Fruit fly (Drosophila melanogaster) whole organism, prepupa: ENCODE results near the gene Jon65Aiv.

Experiments used
- CG10631 ChIP-seq: fragments of 200-800 bp; sonication (Bioruptor generic); optimal IDR thresholded peaks from 2 replicates; lab custom pipeline; 2016; ENCODE audit warnings: missing biosample characterization, missing genetic modification characterization
- CG10669 ChIP-seq: fragments of 200-800 bp; sonication (Bioruptor generic); optimal IDR thresholded peaks from 3 replicates; lab custom pipeline; 2018; ENCODE audit warnings: missing biosample characterization, mild to moderate bottlenecking, missing genetic modification characterization, moderate library complexity
- CG11294 ChIP-seq: fragments of 200-800 bp; sonication (Bioruptor generic); IDR thresholded peaks from 2 replicates; pipeline ENCODE4 v1.3.6; 2022; ENCODE audit warnings: missing biosample characterization, missing genetic modification characterization
- CG11902 ChIP-seq: fragments of 200-800 bp; sonication (Bioruptor generic); optimal IDR thresholded peaks from 3 replicates; lab custom pipeline; 2016; ENCODE audit warnings: missing biosample characterization, missing genetic modification characterization
- CG15336 ChIP-seq: fragments of 200-800 bp; sonication (Bioruptor generic); IDR thresholded peaks from 2 replicates; pipeline ENCODE4 v1.3.6; 2022; ENCODE audit warnings: missing biosample characterization, missing genetic modification characterization
- CG16779 ChIP-seq: fragments of 200-800 bp; sonication (Bioruptor generic); optimal IDR thresholded peaks from 3 replicates; lab custom pipeline; 2017; ENCODE audit warnings: missing biosample characterization, mild to moderate bottlenecking, missing genetic modification characterization
- CG32006 ChIP-seq: fragments of 200-800 bp; sonication (Bioruptor generic); optimal IDR thresholded peaks from 3 replicates; lab custom pipeline; 2017; ENCODE audit warnings: missing biosample characterization, mild to moderate bottlenecking, missing genetic modification characterization
- CG3919 ChIP-seq: fragments of 200-800 bp; sonication (Bioruptor generic); optimal IDR thresholded peaks from 3 replicates; lab custom pipeline; 2016; ENCODE audit warnings: missing biosample characterization, missing genetic modification characterization
- CG6163 ChIP-seq: fragments of 200-800 bp; sonication (Bioruptor generic); IDR thresholded peaks from 3 replicates; pipeline ENCODE4 v1.3.6; 2022; ENCODE audit warnings: missing biosample characterization, missing genetic modification characterization
- CG6792 ChIP-seq: fragments of 200-800 bp; sonication (Bioruptor generic); optimal IDR thresholded peaks from 3 replicates; lab custom pipeline; 2016; ENCODE audit warnings: missing biosample characterization, missing genetic modification characterization
- CG6854 ChIP-seq: fragments of 200-800 bp; sonication (Bioruptor generic); optimal IDR thresholded peaks from 2 replicates; lab custom pipeline; 2017; ENCODE audit warnings: missing biosample characterization, mild to moderate bottlenecking, missing genetic modification characterization
- CG8119 ChIP-seq: fragments of 200-800 bp; sonication (Bioruptor generic); IDR thresholded peaks from 3 replicates; pipeline ENCODE4 v1.3.6; 2022; ENCODE audit warnings: missing biosample characterization, missing genetic modification characterization
- CG8319 ChIP-seq: fragments of 200-800 bp; sonication (Bioruptor generic); optimal IDR thresholded peaks from 3 replicates; lab custom pipeline; 2016; ENCODE audit warnings: missing biosample characterization, missing genetic modification characterization
- CG8632 ChIP-seq: fragments of 200-800 bp; sonication (Bioruptor generic); optimal IDR thresholded peaks from 3 replicates; lab custom pipeline; 2016; ENCODE audit warnings: missing biosample characterization, missing genetic modification characterization
- CG9139 ChIP-seq: fragments of 200-800 bp; sonication (Bioruptor generic); optimal IDR thresholded peaks from 3 replicates; lab custom pipeline; 2017; ENCODE audit warnings: missing biosample characterization, mild to moderate bottlenecking, missing genetic modification characterization
- Eip78C ChIP-seq: fragments of 200-800 bp; sonication (Bioruptor generic); peaks from one replicate; lab custom pipeline; 2016; ENCODE audit warnings: missing biosample characterization, missing genetic modification characterization
- Eip93F ChIP-seq: fragments of 200-800 bp; sonication (Bioruptor generic); optimal IDR thresholded peaks from 2 replicates; lab custom pipeline; 2016; ENCODE audit warnings: missing biosample characterization, mild to moderate bottlenecking, missing genetic modification characterization
- Ets96B ChIP-seq: fragments of 200-800 bp; optimal IDR thresholded peaks from 2 replicates; lab custom pipeline; 2019; ENCODE audit warnings: missing biosample characterization, mild to moderate bottlenecking, missing genetic modification characterization, moderate library complexity
- Gug ChIP-seq: fragments of 200-800 bp; sonication (Bioruptor generic); IDR thresholded peaks from 2 replicates; pipeline ENCODE4 v1.3.6; 2022; ENCODE audit warnings: missing biosample characterization, missing genetic modification characterization
- Hr39 ChIP-seq: fragments of 200-800 bp; sonication (Bioruptor generic); optimal IDR thresholded peaks from 2 replicates; lab custom pipeline; 2016; ENCODE audit warnings: missing biosample characterization, missing genetic modification characterization
- Hr4 ChIP-seq: fragments of 200-800 bp; sonication (Bioruptor generic); optimal IDR thresholded peaks from 3 replicates; lab custom pipeline; 2016; ENCODE audit warnings: missing biosample characterization, missing genetic modification characterization
- Met ChIP-seq: fragments of 200-800 bp; sonication (Bioruptor generic); optimal IDR thresholded peaks from 3 replicates; lab custom pipeline; 2016; ENCODE audit warnings: missing biosample characterization, missing genetic modification characterization
- OdsH ChIP-seq: fragments of 200-800 bp; sonication (Bioruptor generic); optimal IDR thresholded peaks from 3 replicates; lab custom pipeline; 2016; ENCODE audit warnings: missing biosample characterization, missing genetic modification characterization
- Smox ChIP-seq: fragments of 200-800 bp; sonication (Bioruptor generic); optimal IDR thresholded peaks from 3 replicates; lab custom pipeline; 2016; ENCODE audit warnings: missing biosample characterization, missing genetic modification characterization
- Sox14 ChIP-seq: fragments of 200-800 bp; sonication (Bioruptor generic); optimal IDR thresholded peaks from 3 replicates; lab custom pipeline; 2016; ENCODE audit warnings: missing biosample characterization, missing genetic modification characterization
- acj6 ChIP-seq: fragments of 200-800 bp; sonication (Bioruptor generic); optimal IDR thresholded peaks from 3 replicates; lab custom pipeline; 2016; ENCODE audit warnings: missing biosample characterization, missing genetic modification characterization
- cyc ChIP-seq: fragments of 200-800 bp; sonication (Bioruptor generic); optimal IDR thresholded peaks from 3 replicates; lab custom pipeline; 2016; ENCODE audit warnings: missing biosample characterization, missing genetic modification characterization
- dac ChIP-seq: fragments of 200-800 bp; sonication (Bioruptor generic); optimal IDR thresholded peaks from 2 replicates; lab custom pipeline; 2017; ENCODE audit warnings: missing biosample characterization, mild to moderate bottlenecking, missing genetic modification characterization
- dsx ChIP-seq: fragments of 200-800 bp; optimal IDR thresholded peaks from 3 replicates; lab custom pipeline; 2019; ENCODE audit warnings: missing biosample characterization, mild to moderate bottlenecking, missing genetic modification characterization, moderate library complexity; ENCODE audit not compliant: poor library complexity, severe bottlenecking
- eg ChIP-seq: fragments of 200-800 bp; sonication (Bioruptor generic); IDR thresholded peaks from 3 replicates; pipeline ENCODE4 v1.3.6; 2022; ENCODE audit warnings: missing biosample characterization, missing genetic modification characterization
- esn ChIP-seq: fragments of 200-800 bp; sonication (Bioruptor generic); optimal IDR thresholded peaks from 2 replicates; lab custom pipeline; 2016; ENCODE audit warnings: missing biosample characterization, mild to moderate bottlenecking, missing genetic modification characterization, moderate library complexity
- fd59A ChIP-seq: fragments of 200-800 bp; sonication (Bioruptor generic); optimal IDR thresholded peaks from 2 replicates; lab custom pipeline; 2017; ENCODE audit warnings: missing biosample characterization, mild to moderate bottlenecking, missing genetic modification characterization, missing genetic modification reagents
- lz ChIP-seq: fragments of 200-800 bp; sonication (Bioruptor generic); optimal IDR thresholded peaks from 3 replicates; lab custom pipeline; 2016; ENCODE audit warnings: missing biosample characterization, missing genetic modification characterization
- salr ChIP-seq, 2 experiments: fragments of 200-800 bp; sonication (Bioruptor generic); optimal IDR thresholded peaks; 3 replicates each; lab custom pipeline; 2016 to 2018; ENCODE audit warnings: missing biosample characterization in 2 of 2, missing genetic modification characterization in 2 of 2, mild to moderate bottlenecking in 1 of 2
- spab ChIP-seq: fragments of 200-800 bp; sonication (Bioruptor generic); optimal IDR thresholded peaks from 2 replicates; lab custom pipeline; 2017; ENCODE audit warnings: missing biosample characterization, mild to moderate bottlenecking, missing genetic modification characterization, missing genetic modification reagents
- ss ChIP-seq, 2 experiments: fragments of 200-800 bp; sonication (Bioruptor generic); optimal IDR thresholded peaks; 2 replicates in 1 of 2; 3 replicates in 1 of 2; lab custom pipeline; 2017 to 2018; ENCODE audit warnings: mild to moderate bottlenecking in 2 of 2, missing biosample characterization in 2 of 2, missing genetic modification characterization in 2 of 2, moderate library complexity in 1 of 2
- svp ChIP-seq: fragments of 200-800 bp; sonication (Bioruptor generic); peaks from one replicate; lab custom pipeline; 2016; ENCODE audit warnings: missing biosample characterization, missing genetic modification characterization
- topi ChIP-seq: fragments of 200-800 bp; sonication (Bioruptor generic); optimal IDR thresholded peaks from 3 replicates; lab custom pipeline; 2016; ENCODE audit warnings: missing biosample characterization, missing genetic modification characterization
- vri ChIP-seq: fragments of 200-800 bp; sonication (Bioruptor generic); optimal IDR thresholded peaks from 3 replicates; lab custom pipeline; 2016; ENCODE audit warnings: missing biosample characterization, mild to moderate bottlenecking, missing genetic modification characterization

Gene Jon65Aiv

DNA sequence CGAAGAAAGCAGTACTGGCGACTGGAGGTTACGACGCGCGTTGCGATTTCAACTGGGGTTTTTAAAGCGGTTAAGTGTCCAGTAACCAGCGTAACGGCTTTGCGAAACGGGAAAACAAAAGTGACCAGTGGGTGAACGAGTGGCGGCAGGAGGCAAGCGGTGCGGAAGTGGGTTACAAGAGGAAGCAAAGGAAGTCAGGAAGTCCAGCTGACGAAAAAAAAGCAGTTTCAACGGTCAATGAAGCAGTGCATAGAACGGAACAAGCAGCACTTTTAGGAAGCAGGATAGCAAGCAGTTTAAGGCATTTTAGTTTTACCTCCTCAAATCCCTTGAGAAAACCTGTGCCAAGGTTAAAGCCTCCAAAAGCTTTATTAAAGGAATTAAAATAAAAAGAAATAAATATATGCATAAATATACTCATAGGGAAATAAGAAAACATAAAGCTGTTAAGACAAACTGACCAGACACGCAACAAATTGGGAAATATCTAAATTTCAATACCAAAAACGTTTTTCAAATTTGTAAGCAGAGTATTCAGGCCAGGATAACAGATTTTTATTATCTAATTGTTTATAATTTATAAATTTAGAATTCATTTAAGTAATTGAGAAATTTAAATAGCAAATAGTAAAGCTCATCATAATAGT is 20.2 kb downstream of the Jon65Aiv start, which contains the start of gene CG6592 (continued):
- no peak for TF ChIP-seq CG16779 (tag; lab: Kevin White, UChicago)
- TF ChIP-seq Hr4 (GFP tag; lab: Kevin White, UChicago): no peak
- TF ChIP-seq Hr39 (GFP tag; lab: Kevin White, UChicago): peak; percentile 21
- no peak for TF ChIP-seq Sox14
- no peak for TF ChIP-seq CG8119 (GFP tag; lab: Robert Waterston, UW)
- no peak for TF ChIP-seq CG8319 (GFP tag; lab: Kevin White, UChicago)
- no peak for TF ChIP-seq Eip93F
- TF ChIP-seq esn: peak; percentile 23
- peak; percentile 20 for TF ChIP-seq fd59A (GFP tag; lab: Kevin White, UChicago)
- TF ChIP-seq CG10669 (GFP tag; lab: Kevin White, UChicago): peak; percentile 20
- no peak for TF ChIP-seq svp (GFP tag; lab: Kevin White, UChicago)
- no peak for TF ChIP-seq CG32006 (GFP tag; lab: Kevin White, UChicago)
- no peak for TF ChIP-seq vri (GFP tag; lab: Kevin White, UChicago)
- TF ChIP-seq CG10631: no peak
- no peak for TF ChIP-seq cyc (GFP tag; lab: Kevin White, UChicago)
- no peak for TF ChIP-seq CG11902 (GFP tag; lab: Kevin White, UChicago)
- no peak for TF ChIP-seq CG6854 (GFP tag; lab: Kevin White, UChicago)
- TF ChIP-seq Ets96B (tag; lab: Kevin White, UChicago): no peak
- TF ChIP-seq Smox (GFP tag; lab: Kevin White, UChicago): no peak
- TF ChIP-seq Gug (GFP tag; lab: Robert Waterston, UW): no peak
- peak; percentile 12 for TF ChIP-seq Met (GFP tag; lab: Kevin White, UChicago)
- peak; percentile 9 for TF ChIP-seq OdsH
- no peak for TF ChIP-seq dac (GFP tag; lab: Kevin White, UChicago)
- no peak for TF ChIP-seq CG6163 (GFP tag; lab: Robert Waterston, UW)
- TF ChIP-seq ss (GFP tag; optimal IDR thresholded peaks at IDR 0.05; lab: Kevin White, UChicago): no peak
- no peak for TF ChIP-seq lz (GFP tag; lab: Kevin White, UChicago)
- no peak for TF ChIP-seq CG9139 (GFP tag; lab: Kevin White, UChicago)
- no peak for TF ChIP-seq CG15336 (GFP tag; lab: Robert Waterston, UW)
- TF ChIP-seq CG3919: peak; percentile 21
- TF ChIP-seq dsx (GFP tag; lab: Kevin White, UChicago): no peak
- TF ChIP-seq spab (GFP tag; lab: Kevin White, UChicago): no peak
- TF ChIP-seq salr (GFP tag; optimal IDR thresholded peaks at IDR 0.05; lab: Kevin White, UChicago): peak in 1 of 2 experiments; percentile 46
- TF ChIP-seq acj6: peak; percentile 20
- peak; percentile 68 for TF ChIP-seq Eip78C (GFP tag; lab: Kevin White, UChicago)
- TF ChIP-seq CG11294 (GFP tag; lab: Robert Waterston, UW): no peak
- TF ChIP-seq topi (GFP tag; lab: Kevin White, UChicago): peak; percentile 10
- no peak for TF ChIP-seq CG6792 (GFP tag; lab: Kevin White, UChicago)
- TF ChIP-seq eg: no peak

DNA sequence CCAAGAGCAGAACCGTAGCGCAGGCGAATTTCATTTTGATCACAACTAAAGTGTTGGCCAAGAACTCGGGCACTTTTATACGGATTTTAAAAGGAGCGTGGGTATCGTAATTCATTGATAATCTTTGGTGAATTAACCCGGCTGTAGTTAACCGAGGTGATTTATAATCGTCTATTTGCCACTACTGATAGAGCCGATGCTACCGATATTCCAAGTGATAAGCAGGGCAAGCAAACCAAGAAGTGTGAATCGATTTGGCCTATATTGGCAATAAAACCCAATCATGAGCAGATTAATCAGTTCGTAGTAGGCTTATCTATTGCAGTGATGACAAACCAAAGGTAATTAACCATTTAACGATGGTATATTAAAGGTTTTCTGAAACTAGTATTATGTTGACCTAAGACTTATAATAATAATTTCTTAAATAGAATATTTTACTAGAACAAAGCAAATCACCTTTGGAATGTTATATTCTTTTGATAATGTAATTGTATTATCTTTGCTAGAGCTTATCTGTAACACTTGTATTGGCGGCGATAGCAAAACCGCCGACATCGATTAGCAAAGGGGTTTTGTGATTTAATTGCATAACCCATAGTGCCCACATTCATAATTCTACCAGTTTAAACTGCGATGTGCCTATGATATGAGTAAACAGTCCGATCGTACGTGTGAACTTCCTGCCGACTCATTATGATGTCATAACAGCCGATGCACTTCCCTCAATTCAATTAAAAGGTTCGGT is 24.1 kb downstream of the Jon65Aiv start, which contains the start of gene CG10472:
TSS of gene CG10472 (minus strand) at position 51 of the 748 bp plus-strand sequence.
- TF ChIP-seq CG8632 (GFP tag; lab: Kevin White, UChicago): no peak
- no peak for TF ChIP-seq salr (GFP tag; optimal IDR thresholded peaks at IDR 0.05; lab: Kevin White, UChicago)
- peak; percentile 74 for TF ChIP-seq vri (GFP tag; lab: Kevin White, UChicago)
- TF ChIP-seq, all 60 proteins: peak for 1
